Fruit fly (Drosophila melanogaster): ENCODE results near the gene sas.

sas gene

DNA sequence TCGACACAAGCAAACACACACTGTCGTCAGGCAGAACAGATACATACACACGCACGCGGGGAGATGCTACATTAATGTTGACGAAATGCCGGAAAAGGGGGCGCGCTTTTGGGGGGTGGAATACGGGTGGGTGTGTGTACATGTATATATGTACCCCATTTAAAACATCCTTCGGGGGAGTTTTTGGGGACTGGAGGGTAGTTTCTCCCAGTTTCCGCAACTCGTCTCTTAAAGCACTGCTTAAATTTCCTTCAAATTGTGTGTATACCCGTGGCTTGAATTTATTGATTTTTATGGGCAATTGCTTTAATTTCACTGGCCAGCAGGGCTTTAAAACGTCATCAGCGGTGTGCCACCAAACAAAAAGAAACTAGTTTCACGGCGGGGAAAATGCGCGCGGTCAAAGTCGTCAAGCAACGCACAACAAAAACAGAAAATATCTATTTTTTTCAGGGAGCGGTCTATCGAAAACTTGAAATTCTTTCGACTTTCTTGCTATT is 39.5 kb upstream of the sas start (continued):
- TF ChIP-seq CG6254 (GFP tag; optimal IDR thresholded peaks at IDR 0.05) (no peak), CG15011 (GFP tag; optimal IDR thresholded peaks at IDR 0.05) (no peak), CG30403 (GFP tag; optimal IDR thresholded peaks at IDR 0.05) (no peak), CG13775 (GFP tag; optimal IDR thresholded peaks at IDR 0.05) (no peak), CG11504 (tag; optimal IDR thresholded peaks at IDR 0.05) (no peak), Sry-β (GFP tag; optimal IDR thresholded peaks at IDR 0.05) (no peak), shn (GFP tag; optimal IDR thresholded peaks at IDR 0.05) (no peak), lbe (GFP tag; optimal IDR thresholded peaks at IDR 0.05) (no peak), CG14860 (GFP tag; IDR thresholded peaks at IDR 0.05; ENCODE audit: partially characterized antibody) (no peak), crol (GFP tag; IDR thresholded peaks at IDR 0.05) (peak; percentile 63), CG32767 (GFP tag; IDR thresholded peaks at IDR 0.05) (peak; percentile 74; the same call in 1 of the 2 replicates), cg (GFP tag; optimal IDR thresholded peaks at IDR 0.05) (no peak), CG7556 (GFP tag; optimal IDR thresholded peaks at IDR 0.05) (no peak), CG9797 (GFP tag; optimal IDR thresholded peaks at IDR 0.05) (no peak), Med (GFP tag) (peak; percentile 51), seq (GFP tag; IDR thresholded peaks at IDR 0.05) (0 out of 2 replicates have a peak, but pooled peaks have one; percentile 12), CG12236 (GFP tag; optimal IDR thresholded peaks at IDR 0.05) (no peak), CG11093 (GFP tag; IDR thresholded peaks at IDR 0.05) (no peak), CG31388 (GFP tag; optimal IDR thresholded peaks at IDR 0.05) (no peak), Deaf1 (tag; optimal IDR thresholded peaks at IDR 0.05) (no peak), CG32772 (GFP tag; IDR thresholded peaks at IDR 0.05) (no peak), Gug (GFP tag; IDR thresholded peaks at IDR 0.05) (no peak), CG15696 (tag; optimal IDR thresholded peaks at IDR 0.05) (no peak), CG16815 (GFP tag; optimal IDR thresholded peaks at IDR 0.05) (no peak), dati (GFP tag; IDR thresholded peaks at IDR 0.05) (no peak), CG14441 (GFP tag; IDR thresholded peaks at IDR 0.05) (no peak), Taf1 (GFP tag; IDR thresholded peaks at IDR 0.05) (no peak), CG10462 (GFP tag; optimal IDR thresholded peaks at IDR 0.05) (no peak), E2f1 (GFP tag; IDR thresholded peaks at IDR 0.05) (no peak), gem (tag; optimal IDR thresholded peaks at IDR 0.05) (no peak), luna (GFP tag; optimal IDR thresholded peaks at IDR 0.05) (no peak), gce (GFP tag; IDR thresholded peaks at IDR 0.05) (no peak), CG16863 (GFP tag; optimal IDR thresholded peaks at IDR 0.05) (no peak), CG9437 (GFP tag; optimal IDR thresholded peaks at IDR 0.05) (no peak), sd (tag; optimal IDR thresholded peaks at IDR 0.05) (no peak), CG4707 (GFP tag; optimal IDR thresholded peaks at IDR 0.05) (no peak)

- TF ChIP-seq pho (GFP tag; optimal IDR thresholded peaks at IDR 0.05) (no peak), sim (GFP tag; IDR thresholded peaks at IDR 0.05) (no peak), CG11695 (GFP tag; IDR thresholded peaks at IDR 0.05) (no peak), chn (GFP tag; optimal IDR thresholded peaks at IDR 0.05) (no peak), tin (GFP tag; optimal IDR thresholded peaks at IDR 0.05) (no peak), CG31224 (GFP tag; IDR thresholded peaks at IDR 0.05) (no peak), gcm (GFP tag; optimal IDR thresholded peaks at IDR 0.05) (no peak), Dfd (GFP tag; optimal IDR thresholded peaks at IDR 0.05) (no peak), pb (GFP tag; optimal IDR thresholded peaks at IDR 0.05) (no peak), E2f1 (GFP tag; IDR thresholded peaks at IDR 0.05) (no peak), CG17568 (GFP tag; optimal IDR thresholded peaks at IDR 0.05) (no peak), lbe (GFP tag; optimal IDR thresholded peaks at IDR 0.05) (no peak), phol (tag; optimal IDR thresholded peaks at IDR 0.05) (no peak), tio (GFP tag; optimal IDR thresholded peaks at IDR 0.05) (no peak), CG13894 (tag; optimal IDR thresholded peaks at IDR 0.05) (no peak), CG12659 (GFP tag; optimal IDR thresholded peaks at IDR 0.05) (no peak), CG8290 (GFP tag; optimal IDR thresholded peaks at IDR 0.05) (no peak), CG8290 (tag; optimal IDR thresholded peaks at IDR 0.05) (no peak), CG30020 (tag; optimal IDR thresholded peaks at IDR 0.05) (no peak), CG11696 (GFP tag; IDR thresholded peaks at IDR 0.05) (no peak)
Measured at dm6 chr3R:7123699-7124098, 38.9 kb upstream of the sas start.

Data from whole organism, embryonic.